Fruit fly (Drosophila melanogaster) whole organism, embryonic: ENCODE measurements around the gene CG4972.

Source experiments
- Atf-2 ChIP-seq: fragments of 200-800 bp; sonication (Bioruptor generic); optimal IDR thresholded peaks from 2 replicates; lab custom pipeline; 2016; ENCODE audit warnings: missing biosample characterization, missing genetic modification characterization
- Atf3 ChIP-seq: fragments of 200-800 bp; sonication (Bioruptor generic); optimal IDR thresholded peaks from 3 replicates; lab custom pipeline; 2016; ENCODE audit warnings: missing biosample characterization, missing genetic modification characterization
- CG10147 ChIP-seq: fragments of 200-800 bp; sonication (Bioruptor generic); optimal IDR thresholded peaks from 2 replicates; lab custom pipeline; 2019; ENCODE audit warnings: missing biosample characterization, mild to moderate bottlenecking, missing genetic modification characterization, moderate library complexity
- CG10209 ChIP-seq: fragments of 200-800 bp; sonication (Bioruptor generic); optimal IDR thresholded peaks from 3 replicates; lab custom pipeline; 2017; ENCODE audit warnings: missing biosample characterization, mild to moderate bottlenecking, missing genetic modification characterization, missing genetic modification reagents
- CG11093 ChIP-seq: fragments of 200-800 bp; sonication (Bioruptor generic); IDR thresholded peaks from 3 replicates; pipeline ENCODE4 v1.3.6; 2022; ENCODE audit warnings: missing biosample characterization, missing genetic modification characterization
- CG11456 ChIP-seq: fragments of 200-800 bp; sonication (Bioruptor generic); IDR thresholded peaks from 3 replicates; pipeline ENCODE4 v1.3.6; 2022; ENCODE audit warnings: missing biosample characterization, missing genetic modification characterization
- CG12236 ChIP-seq: fragments of 200-800 bp; sonication (Bioruptor generic); optimal IDR thresholded peaks from 2 replicates; lab custom pipeline; 2016; ENCODE audit warnings: missing biosample characterization, missing genetic modification characterization
- CG17829 ChIP-seq: fragments of 200-800 bp; optimal IDR thresholded peaks from 2 replicates; lab custom pipeline; 2019; ENCODE audit warnings: missing biosample characterization, mild to moderate bottlenecking, missing genetic modification characterization, moderate library complexity
- CG2116 ChIP-seq: fragments of 200-800 bp; sonication (Bioruptor generic); optimal IDR thresholded peaks from 3 replicates; lab custom pipeline; 2018; ENCODE audit warnings: missing biosample characterization, mild to moderate bottlenecking, missing genetic modification characterization
- CG2120 ChIP-seq: fragments of 200-800 bp; sonication (Bioruptor generic); optimal IDR thresholded peaks from 3 replicates; lab custom pipeline; 2016; ENCODE audit warnings: missing biosample characterization, missing genetic modification characterization
- CG30431 ChIP-seq: fragments of 200-800 bp; sonication (Bioruptor generic); optimal IDR thresholded peaks from 2 replicates; lab custom pipeline; 2017; ENCODE audit warnings: missing biosample characterization, missing genetic modification characterization
- CG34224 ChIP-seq: fragments of 200-800 bp; sonication (Bioruptor generic); IDR thresholded peaks from 3 replicates; pipeline ENCODE4 v1.3.6; 2022; ENCODE audit warnings: missing biosample characterization, missing genetic modification characterization; ENCODE audit not compliant: partially characterized antibody
- CG3726 ChIP-seq: fragments of 200-800 bp; sonication (Bioruptor generic); IDR thresholded peaks from 3 replicates; pipeline ENCODE4, ENCODE4 v1.3.6; 2022; ENCODE audit warnings: missing biosample characterization, missing genetic modification characterization
- CG4282 ChIP-seq: fragments of 200-800 bp; sonication (Bioruptor generic); optimal IDR thresholded peaks from 2 replicates; lab custom pipeline; 2016; ENCODE audit warnings: missing biosample characterization, missing genetic modification characterization
- CG6765 ChIP-seq: fragments of 200-800 bp; sonication (Bioruptor generic); optimal IDR thresholded peaks from 3 replicates; lab custom pipeline; 2017; ENCODE audit warnings: missing biosample characterization, mild to moderate bottlenecking, missing genetic modification characterization
- CG6854 ChIP-seq: fragments of 200-800 bp; sonication (Bioruptor generic); optimal IDR thresholded peaks from 3 replicates; lab custom pipeline; 2017; ENCODE audit warnings: missing biosample characterization, mild to moderate bottlenecking, missing genetic modification characterization
- CG7556 ChIP-seq: fragments of 200-800 bp; sonication (Bioruptor generic); optimal IDR thresholded peaks from 2 replicates; lab custom pipeline; 2017; ENCODE audit warnings: missing biosample characterization, mild to moderate bottlenecking, missing genetic modification characterization
- CG7745 ChIP-seq: fragments of 200-800 bp; sonication (Bioruptor generic); optimal IDR thresholded peaks from 2 replicates; lab custom pipeline; 2018; ENCODE audit warnings: missing biosample characterization, mild to moderate bottlenecking, missing genetic modification characterization, moderate library complexity
- CG8359 ChIP-seq: fragments of 200-800 bp; sonication (Bioruptor generic); optimal IDR thresholded peaks from 2 replicates; lab custom pipeline; 2017; ENCODE audit warnings: missing biosample characterization, mild to moderate bottlenecking, missing genetic modification characterization, borderline replicate concordance
- CoRest ChIP-seq: fragments of 200-800 bp; sonication (Bioruptor generic); optimal IDR thresholded peaks from 3 replicates; lab custom pipeline; 2018; ENCODE audit warnings: missing biosample characterization, mild to moderate bottlenecking, missing genetic modification characterization, moderate library complexity
- Dbx ChIP-seq: fragments of 200-800 bp; sonication (Bioruptor generic); IDR thresholded peaks from 3 replicates; pipeline ENCODE4 v1.3.6; 2022; ENCODE audit warnings: missing biosample characterization, missing genetic modification characterization
- Doc3 ChIP-seq: fragments of 200-800 bp; sonication (Bioruptor generic); IDR thresholded peaks from 3 replicates; pipeline ENCODE4 v1.3.6; 2022; ENCODE audit warnings: missing biosample characterization, missing genetic modification characterization; ENCODE audit not compliant: partially characterized antibody
- Dp ChIP-seq: fragments of 200-800 bp; sonication (Bioruptor generic); optimal IDR thresholded peaks from 2 replicates; lab custom pipeline; 2018; ENCODE audit warnings: missing biosample characterization, mild to moderate bottlenecking, missing genetic modification characterization, moderate library complexity
- Fer1 ChIP-seq: fragments of 200-800 bp; sonication (Bioruptor generic); optimal IDR thresholded peaks from 2 replicates; lab custom pipeline; 2017; ENCODE audit warnings: missing biosample characterization, mild to moderate bottlenecking, missing genetic modification characterization
- H15 ChIP-seq: fragments of 200-800 bp; sonication (Bioruptor generic); IDR thresholded peaks from 3 replicates; pipeline ENCODE4 v1.3.6; 2022; ENCODE audit warnings: missing biosample characterization, missing genetic modification characterization
- Hey ChIP-seq: fragments of 200-800 bp; sonication (Bioruptor generic); optimal IDR thresholded peaks from 3 replicates; lab custom pipeline; 2018; ENCODE audit warnings: missing biosample characterization, mild to moderate bottlenecking, missing genetic modification characterization
- Hsf ChIP-seq: fragments of 200-800 bp; sonication (Bioruptor generic); optimal IDR thresholded peaks from 3 replicates; lab custom pipeline; 2016; ENCODE audit warnings: missing biosample characterization, missing genetic modification characterization
- Lhr ChIP-seq: fragments of 200-800 bp; sonication (Bioruptor generic); optimal IDR thresholded peaks from 3 replicates; lab custom pipeline; 2017; ENCODE audit warnings: mild to moderate bottlenecking, missing biosample characterization, missing genetic modification reagents, missing genetic modification characterization
- MESR4 ChIP-seq: fragments of 200-800 bp; sonication (Bioruptor generic); optimal IDR thresholded peaks from 2 replicates; lab custom pipeline; 2018; ENCODE audit warnings: missing biosample characterization, mild to moderate bottlenecking, missing genetic modification characterization, moderate library complexity
- NC2β ChIP-seq: fragments of 200-800 bp; sonication (Bioruptor generic); optimal IDR thresholded peaks from 2 replicates; lab custom pipeline; 2016; ENCODE audit warnings: missing biosample characterization, missing genetic modification characterization
- NK7.1 ChIP-seq: fragments of 200-800 bp; sonication (Bioruptor generic); optimal IDR thresholded peaks from 3 replicates; lab custom pipeline; 2016; ENCODE audit warnings: missing biosample characterization, missing genetic modification characterization
- Optix ChIP-seq: fragments of 200-800 bp; sonication (Bioruptor generic); IDR thresholded peaks from 3 replicates; pipeline ENCODE4 v1.3.6; 2022; ENCODE audit warnings: missing biosample characterization, missing genetic modification characterization
- Side ChIP-seq: fragments of 200-800 bp; sonication (Bioruptor generic); optimal IDR thresholded peaks from 2 replicates; lab custom pipeline; 2016; ENCODE audit warnings: missing biosample characterization, missing genetic modification characterization
- Ssrp ChIP-seq: fragments of 200-800 bp; sonication (Bioruptor generic); optimal IDR thresholded peaks from 2 replicates; lab custom pipeline; 2018; ENCODE audit warnings: missing biosample characterization, mild to moderate bottlenecking, missing genetic modification characterization, moderate library complexity
- TFAM ChIP-seq: fragments of 200-800 bp; sonication (Bioruptor generic); optimal IDR thresholded peaks from 2 replicates; lab custom pipeline; 2017; ENCODE audit warnings: missing biosample characterization, missing genetic modification characterization, inconsistent platforms
- Tbp ChIP-seq: fragments of >200 bp; optimal IDR thresholded peaks from 2 replicates; lab custom pipeline; 2018; ENCODE audit warnings: missing biosample characterization, missing genetic modification characterization
- al ChIP-seq: fragments of 200-800 bp; sonication (Bioruptor generic); IDR thresholded peaks from 2 replicates; pipeline ENCODE4 v1.3.6; 2022; ENCODE audit warnings: missing biosample characterization, missing genetic modification characterization
- ap ChIP-seq: fragments of 200-800 bp; sonication (Bioruptor generic); IDR thresholded peaks from 2 replicates; pipeline ENCODE4 v1.3.6; 2022; ENCODE audit warnings: missing biosample characterization, missing genetic modification characterization
- bigmax ChIP-seq: fragments of 200-800 bp; sonication (Bioruptor generic); optimal IDR thresholded peaks from 2 replicates; lab custom pipeline; 2018; ENCODE audit warnings: missing biosample characterization, mild to moderate bottlenecking, missing genetic modification characterization
- cad ChIP-seq: fragments of >200 bp; optimal IDR thresholded peaks from 2 replicates; lab custom pipeline; 2017; ENCODE audit warnings: missing biosample characterization, missing genetic modification characterization
- chm ChIP-seq: fragments of 200-800 bp; sonication (Bioruptor generic); IDR thresholded peaks from 2 replicates; pipeline ENCODE4 v1.3.6; 2022; ENCODE audit warnings: missing biosample characterization, missing genetic modification characterization
- corto ChIP-seq: fragments of 200-800 bp; sonication (Bioruptor generic); optimal IDR thresholded peaks from 2 replicates; lab custom pipeline; 2016; ENCODE audit warnings: missing biosample characterization, mild to moderate bottlenecking, missing genetic modification characterization, moderate library complexity
- disco-r ChIP-seq: fragments of 200-800 bp; sonication (Bioruptor generic); optimal IDR thresholded peaks from 2 replicates; lab custom pipeline; 2016; ENCODE audit warnings: missing biosample characterization, missing genetic modification characterization
- dmrt99B ChIP-seq: fragments of 200-800 bp; sonication (Bioruptor generic); optimal IDR thresholded peaks from 2 replicates; lab custom pipeline; 2018; ENCODE audit warnings: missing biosample characterization, mild to moderate bottlenecking, missing genetic modification characterization, moderate library complexity
- dpn ChIP-seq, 2 experiments: fragments of 200-800 bp; sonication (Bioruptor generic); optimal IDR thresholded peaks; 3 replicates each; lab custom pipeline; 2016; ENCODE audit warnings: missing biosample characterization in 2 of 2, missing genetic modification characterization in 2 of 2
- esg ChIP-seq: fragments of 200-800 bp; sonication (Bioruptor generic); conservative IDR thresholded peaks from 2 replicates; pipeline ENCODE4 v1.3.6; 2022; ENCODE audit warnings: missing biosample characterization, missing genetic modification characterization
- eyg ChIP-seq: fragments of 200-800 bp; sonication (Bioruptor generic); optimal IDR thresholded peaks from 3 replicates; lab custom pipeline; 2016; ENCODE audit warnings: missing biosample characterization, missing genetic modification characterization
- hkb ChIP-seq, 2 experiments: fragments of 200-800 bp in 1 of 2; fragments of >200 bp in 1 of 2; sonication (Bioruptor generic) in 1 of 2; IDR thresholded peaks in 1 of 2; optimal IDR thresholded peaks in 1 of 2; 2 replicates each; pipeline versions ENCODE4 v1.3.6 to Lab custom; 2017 to 2022; ENCODE audit warnings: missing biosample characterization in 1 of 2, missing genetic modification characterization in 1 of 2
- lbe ChIP-seq: fragments of 200-800 bp; sonication (Bioruptor generic); optimal IDR thresholded peaks from 2 replicates; lab custom pipeline; 2016; ENCODE audit warnings: missing biosample characterization, mild to moderate bottlenecking, missing genetic modification characterization
- psq ChIP-seq: fragments of 200-800 bp; sonication (Bioruptor generic); optimal IDR thresholded peaks from 2 replicates; lab custom pipeline; 2017; ENCODE audit warnings: missing biosample characterization, missing genetic modification characterization
- sens ChIP-seq: fragments of 200-800 bp; sonication (Bioruptor generic); peaks from one replicate; lab custom pipeline; 2016; ENCODE audit warnings: missing biosample characterization, missing genetic modification characterization

The CG4972 gene

dm6 chr2L:10299810-10300147, 14.8 kb upstream of the CG4972 start, which contains the start of gene CYLD (continued):
- TF ChIP-seq dmrt99B (tag; lab: Kevin White, UChicago) (peak; percentile 72), esg (no peak; the same call in 1 of the 2 replicates), Hey (tag; lab: Kevin White, UChicago) (no peak), CG4282 (no peak), eyg (no peak), al (GFP tag; lab: Robert Waterston, UW) (no peak; the same call in 1 of the 2 replicates), Doc3 (GFP tag; lab: Robert Waterston, UW) (no peak), corto (no peak), Atf3 (no peak), dpn (GFP tag; optimal IDR thresholded peaks at IDR 0.05; lab: Kevin White, UChicago) (peak; percentile 24 to 73), Lhr (GFP tag; lab: Kevin White, UChicago) (peak; percentile 23), NK7.1 (no peak), CG11093 (GFP tag; lab: Robert Waterston, UW) (no peak), CG11456 (GFP tag; lab: Robert Waterston, UW) (no peak), TFAM (GFP tag; lab: Kevin White, UChicago) (no peak), ap (GFP tag; lab: Robert Waterston, UW) (no peak; the same call in 1 of the 2 replicates), lbe (GFP tag; lab: Kevin White, UChicago) (no peak), CG2120 (GFP tag; lab: Kevin White, UChicago) (peak; percentile 76), CoRest (peak; percentile 74), CG30431 (no peak), MESR4 (GFP tag; lab: Kevin White, UChicago) (peak; percentile 26), Hsf (GFP tag; lab: Kevin White, UChicago) (peak; percentile 58), CG17829 (tag; lab: Kevin White, UChicago) (peak; percentile 85), CG12236 (GFP tag; lab: Kevin White, UChicago) (no peak), sens (peak; percentile 96), CG10209 (peak; percentile 52), Atf-2 (GFP tag; lab: Kevin White, UChicago) (no peak), CG8359 (GFP tag; lab: Kevin White, UChicago) (no peak), disco-r (GFP tag; lab: Kevin White, UChicago) (no peak), H15 (GFP tag; lab: Robert Waterston, UW) (no peak), Ssrp (peak; percentile 63), Dp (GFP tag; lab: Kevin White, UChicago) (peak; percentile 15), Dbx (GFP tag; lab: Robert Waterston, UW) (peak; percentile 57; the same call in 1 of the 3 replicates), Side (GFP tag; lab: Kevin White, UChicago) (no peak), Tbp (GFP tag; lab: Kevin White, UChicago) (no peak), cad (no peak), NC2β (no peak), CG7745 (tag; lab: Kevin White, UChicago) (no peak), CG3726 (GFP tag; lab: Robert Waterston, UW) (no peak), psq (GFP tag; lab: Kevin White, UChicago) (no peak), chm (no peak), Fer1 (GFP tag; lab: Kevin White, UChicago) (peak; percentile 67), CG6854 (peak; percentile 27), CG6765 (peak; percentile 18), bigmax (no peak), Optix (GFP tag; lab: Robert Waterston, UW) (no peak), CG2116 (GFP tag; lab: Kevin White, UChicago) (peak; percentile 67), CG10147 (peak; percentile 61), CG7556 (GFP tag; lab: Kevin White, UChicago) (peak; percentile 72), CG34224 (GFP tag; lab: Robert Waterston, UW) (peak; percentile 35; the same call in 1 of the 3 replicates), hkb (optimal IDR thresholded peaks at IDR 0.05; lab: Kevin White, UChicago) (no peak), hkb (GFP tag; IDR thresholded peaks at IDR 0.05; lab: Robert Waterston, UW) (peak; percentile 85)
